Fruit fly (Drosophila melanogaster): ENCODE results near the gene Ranbp21.
A peak's percentile ranks its signal among the peaks of the same experiment; 100 is the strongest.

Gene Ranbp21

dm6 chrX:19651757-19652419 is at the start of gene Ranbp21, which contains the start of gene Elys (continued):
- TF ChIP-seq CG12659 (GFP tag; optimal IDR thresholded peaks at IDR 0.05) (peak; percentile 69), CG15514 (GFP tag; optimal IDR thresholded peaks at IDR 0.05) (peak; percentile 13), CG33213 (GFP tag; optimal IDR thresholded peaks at IDR 0.05) (no peak), Dp (GFP tag; optimal IDR thresholded peaks at IDR 0.05) (peak; percentile 44), CG11695 (GFP tag; IDR thresholded peaks at IDR 0.05) (peak; percentile 46; the same call in 1 of the 3 replicates), slbo (GFP tag; IDR thresholded peaks at IDR 0.05) (peak; percentile 77), CG15696 (tag; optimal IDR thresholded peaks at IDR 0.05) (no peak), HLH54F (GFP tag; optimal IDR thresholded peaks at IDR 0.05) (peak; percentile 76), dimm (GFP tag; IDR thresholded peaks at IDR 0.05) (0 out of 2 replicates have a peak, but pooled peaks have one; percentile 32), CG3847 (GFP tag; IDR thresholded peaks at IDR 0.05) (peak; percentile 78), Meics (GFP tag; optimal IDR thresholded peaks at IDR 0.05) (no peak), row (GFP tag; IDR thresholded peaks at IDR 0.05) (peak; percentile 70), az2 (GFP tag; optimal IDR thresholded peaks at IDR 0.05) (peak; percentile 45), en (GFP tag; optimal IDR thresholded peaks at IDR 0.05) (no peak), nmo (GFP tag; optimal IDR thresholded peaks at IDR 0.05) (peak; percentile 72), slou (GFP tag; optimal IDR thresholded peaks at IDR 0.05) (no peak), CG8944 (GFP tag; optimal IDR thresholded peaks at IDR 0.05) (peak; percentile 62), CG6654 (GFP tag; optimal IDR thresholded peaks at IDR 0.05) (peak; percentile 7), pb (GFP tag; optimal IDR thresholded peaks at IDR 0.05) (no peak), Xbp1 (GFP tag; optimal IDR thresholded peaks at IDR 0.05) (peak; percentile 67), crp (GFP tag; optimal IDR thresholded peaks at IDR 0.05) (peak in 1 of 2 experiments; percentile 38), org-1 (GFP tag; optimal IDR thresholded peaks at IDR 0.05) (no peak), sna (GFP tag; IDR thresholded peaks at IDR 0.05; ENCODE audit: partially characterized antibody) (0 out of 2 replicates have a peak, but pooled peaks have one; percentile 28), CG1602 (GFP tag; optimal IDR thresholded peaks at IDR 0.05) (peak; percentile 50), CG9609 (GFP tag; optimal IDR thresholded peaks at IDR 0.05) (peak; percentile 71), peb (GFP tag; IDR thresholded peaks at IDR 0.05) (no peak), CG7745 (tag; optimal IDR thresholded peaks at IDR 0.05) (no peak), bab2 (GFP tag; optimal IDR thresholded peaks at IDR 0.05) (peak; percentile 68), scrt (GFP tag; optimal IDR thresholded peaks at IDR 0.05) (no peak), sens (GFP tag) (peak; percentile 94), CG8924 (tag; optimal IDR thresholded peaks at IDR 0.05) (peak; percentile 21), CG14965 (GFP tag; optimal IDR thresholded peaks at IDR 0.05; ENCODE audit: borderline replicate concordance) (no peak), CG17829 (tag; optimal IDR thresholded peaks at IDR 0.05) (peak; percentile 33), CHES-1-like (GFP tag; optimal IDR thresholded peaks at IDR 0.05) (peak; percentile 82), CG32767 (GFP tag; IDR thresholded peaks at IDR 0.05) (no peak), ara (GFP tag; IDR thresholded peaks at IDR 0.05) (peak; percentile 62), Fer3 (tag; optimal IDR thresholded peaks at IDR 0.05) (peak; percentile 3), oc (tag; optimal IDR thresholded peaks at IDR 0.05) (no peak), Atf3 (GFP tag; optimal IDR thresholded peaks at IDR 0.05) (peak; percentile 32), odd (GFP tag; optimal IDR thresholded peaks at IDR 0.05) (no peak), phol (tag; optimal IDR thresholded peaks at IDR 0.05) (peak; percentile 59), HLH3B (GFP tag; IDR thresholded peaks at IDR 0.05) (peak; percentile 25; the same call in 1 of the 2 replicates), Hr3 (GFP tag; optimal IDR thresholded peaks at IDR 0.05) (peak; percentile 46), eve (GFP tag; optimal IDR thresholded peaks at IDR 0.05) (no peak), klu (GFP tag; IDR thresholded peaks at IDR 0.05) (peak; percentile 58), CG15601 (tag; optimal IDR thresholded peaks at IDR 0.05) (no peak), CG18599 (GFP tag; optimal IDR thresholded peaks at IDR 0.05) (no peak), CG10321 (GFP tag; IDR thresholded peaks at IDR 0.05) (no peak), CG7357 (GFP tag; IDR thresholded peaks at IDR 0.05) (peak; percentile 42; the same call in 1 of the 3 replicates), Optix (GFP tag; IDR thresholded peaks at IDR 0.05) (peak; percentile 57; the same call in 2 of the 3 replicates)

All from whole organism, embryonic.